Fruit fly (Drosophila melanogaster) Kc167 (cell line): ENCODE results near the gene Sema1a.

Experiments
- Myc ChIP-seq: fragments of >200 bp; optimal IDR thresholded peaks from 2 replicates; lab custom pipeline; 2017; ENCODE audit warnings: missing external identifiers
- Sin3A ChIP-seq: fragments of >200 bp; optimal IDR thresholded peaks from 2 replicates; lab custom pipeline; 2018; ENCODE audit warnings: missing external identifiers

- TF ChIP-seq Myc (no peak), Sin3A (lab: Kevin White, UChicago) (no peak)
Observed at dm6 chr2L:8543102-8543501, 1.2 kb downstream of the Sema1a start.
